Fruit fly (Drosophila melanogaster) whole organism, adult: ENCODE results near the gene cysu.

ENCODE experiments used
- CG11617 ChIP-seq: fragments of 200-800 bp; sonication (Bioruptor generic); optimal IDR thresholded peaks from 2 replicates; lab custom pipeline; 2017; ENCODE audit warnings: mild to moderate bottlenecking, missing biosample characterization, missing genetic modification reagents, missing genetic modification characterization
- CG12768 ChIP-seq: fragments of 200-800 bp; sonication (Bioruptor generic); optimal IDR thresholded peaks from 2 replicates; lab custom pipeline; 2017; ENCODE audit warnings: missing biosample characterization, missing genetic modification characterization, mild to moderate bottlenecking, moderate library complexity, missing genetic modification reagents
- CG14711 ChIP-seq: fragments of 200-800 bp; sonication (Bioruptor generic); optimal IDR thresholded peaks from 2 replicates; lab custom pipeline; 2018; ENCODE audit warnings: missing biosample characterization, mild to moderate bottlenecking, missing genetic modification characterization, moderate library complexity
- CG1620 ChIP-seq: fragments of 200-800 bp; sonication (Bioruptor generic); optimal IDR thresholded peaks from 2 replicates; lab custom pipeline; 2016; ENCODE audit warnings: missing biosample characterization, missing genetic modification characterization
- CG33017 ChIP-seq: fragments of 200-800 bp; sonication (Bioruptor generic); optimal IDR thresholded peaks from 2 replicates; lab custom pipeline; 2018; ENCODE audit warnings: missing biosample characterization, mild to moderate bottlenecking, missing genetic modification characterization, moderate library complexity
- CG5204 ChIP-seq: fragments of 200-800 bp; sonication (Bioruptor generic); optimal IDR thresholded peaks from 2 replicates; lab custom pipeline; 2016; ENCODE audit warnings: missing biosample characterization, missing genetic modification characterization
- CG7045 ChIP-seq: fragments of 200-800 bp; sonication (Bioruptor generic); optimal IDR thresholded peaks from 2 replicates; lab custom pipeline; 2017; ENCODE audit warnings: missing biosample characterization, mild to moderate bottlenecking, missing genetic modification characterization
- CG7101 ChIP-seq: fragments of 200-800 bp; sonication (Bioruptor generic); optimal IDR thresholded peaks from 2 replicates; lab custom pipeline; 2018; ENCODE audit warnings: missing biosample characterization, mild to moderate bottlenecking, missing genetic modification characterization, moderate library complexity
- Clk ChIP-seq: fragments of 200-800 bp; sonication (Bioruptor generic); optimal IDR thresholded peaks from 2 replicates; lab custom pipeline; 2017; ENCODE audit warnings: missing biosample characterization, missing genetic modification characterization
- Crg-1 ChIP-seq: fragments of 200-800 bp; sonication (Bioruptor generic); optimal IDR thresholded peaks from 2 replicates; lab custom pipeline; 2016; ENCODE audit warnings: missing biosample characterization, missing genetic modification characterization
- Hr96 ChIP-seq: fragments of 200-800 bp; sonication (Bioruptor generic); optimal IDR thresholded peaks from 2 replicates; lab custom pipeline; 2016; ENCODE audit warnings: missing biosample characterization, missing genetic modification characterization
- Mnt ChIP-seq: fragments of 200-800 bp; sonication (Bioruptor generic); optimal IDR thresholded peaks from 2 replicates; lab custom pipeline; 2016; ENCODE audit warnings: missing biosample characterization, mild to moderate bottlenecking, missing genetic modification characterization
- bab1 ChIP-seq: fragments of 200-800 bp; sonication (Bioruptor generic); optimal IDR thresholded peaks from 3 replicates; lab custom pipeline; 2019; ENCODE audit warnings: missing biosample characterization, mild to moderate bottlenecking, missing genetic modification characterization, moderate library complexity
- cic ChIP-seq: fragments of 200-800 bp; sonication (Bioruptor generic); optimal IDR thresholded peaks from 2 replicates; lab custom pipeline; 2017; ENCODE audit warnings: missing biosample characterization, mild to moderate bottlenecking, missing genetic modification characterization, moderate library complexity
- cnc ChIP-seq, 2 experiments: fragments of >200 bp; optimal IDR thresholded peaks; 2 replicates each; lab custom pipeline; 2017
- kay ChIP-seq: fragments of 200-800 bp; sonication (Bioruptor generic); peaks from one replicate; lab custom pipeline; 2016; ENCODE audit warnings: missing biosample characterization, missing genetic modification characterization, borderline replicate concordance
- ovo ChIP-seq: fragments of 200-800 bp; sonication (Bioruptor generic); optimal IDR thresholded peaks from 2 replicates; lab custom pipeline; 2016; ENCODE audit warnings: missing biosample characterization, missing genetic modification characterization
- pad ChIP-seq: fragments of 200-800 bp; sonication (Bioruptor generic); optimal IDR thresholded peaks from 3 replicates; lab custom pipeline; 2017; ENCODE audit warnings: missing biosample characterization, missing genetic modification characterization, mild to moderate bottlenecking, moderate library complexity, missing genetic modification reagents
- tj ChIP-seq: fragments of 200-800 bp; sonication (Bioruptor generic); optimal IDR thresholded peaks from 3 replicates; lab custom pipeline; 2017; ENCODE audit warnings: missing biosample characterization, mild to moderate bottlenecking, missing genetic modification characterization, moderate library complexity
- toe ChIP-seq: fragments of 200-800 bp; sonication (Bioruptor generic); optimal IDR thresholded peaks from 2 replicates; lab custom pipeline; 2016; ENCODE audit warnings: missing biosample characterization, missing genetic modification characterization

The cysu gene

DNA sequence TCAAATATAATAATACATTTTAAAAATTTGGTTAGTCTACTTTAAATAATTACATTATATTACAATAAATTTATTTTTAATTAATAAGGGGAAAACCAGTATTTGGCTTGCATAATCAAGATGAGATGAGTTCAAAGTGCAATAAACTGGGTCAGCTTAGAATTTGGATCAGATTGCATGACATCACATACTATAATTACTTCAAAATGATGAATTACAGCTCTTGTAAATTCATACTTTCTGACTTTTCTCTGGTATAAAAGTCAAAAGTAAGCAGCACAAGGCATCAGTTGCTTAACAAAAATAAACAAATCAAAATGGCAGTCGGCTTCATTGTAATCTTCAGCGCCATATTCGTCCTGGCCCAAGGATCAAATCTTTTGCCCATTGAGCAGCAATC, 8.4 kb upstream of the cysu start, which contains the start of gene CG33333:
CG33333 (plus strand) TSS at position 301 of the 400 bp plus-strand sequence.
- no peak for TF ChIP-seq Mnt (GFP tag; lab: Kevin White, UChicago)
- TF ChIP-seq cnc (optimal IDR thresholded peaks at IDR 0.05; lab: Kevin White, UChicago): no peak
- TF ChIP-seq cic (GFP tag; lab: Kevin White, UChicago): no peak
- no peak for TF ChIP-seq CG11617
- TF ChIP-seq Clk: no peak
- no peak for TF ChIP-seq CG33017
- TF ChIP-seq toe: no peak
- no peak for TF ChIP-seq CG12768 (GFP tag; lab: Kevin White, UChicago)
- TF ChIP-seq bab1 (GFP tag; lab: Kevin White, UChicago): no peak
- no peak for TF ChIP-seq Hr96
- no peak for TF ChIP-seq CG7045 (GFP tag; lab: Kevin White, UChicago)
- no peak for TF ChIP-seq CG14711 (tag; lab: Kevin White, UChicago)
- no peak for TF ChIP-seq kay (GFP tag; lab: Kevin White, UChicago)
- no peak for TF ChIP-seq CG1620 (GFP tag; lab: Kevin White, UChicago)
- no peak for TF ChIP-seq CG5204 (GFP tag; lab: Kevin White, UChicago)
- no peak for TF ChIP-seq tj

DNA sequence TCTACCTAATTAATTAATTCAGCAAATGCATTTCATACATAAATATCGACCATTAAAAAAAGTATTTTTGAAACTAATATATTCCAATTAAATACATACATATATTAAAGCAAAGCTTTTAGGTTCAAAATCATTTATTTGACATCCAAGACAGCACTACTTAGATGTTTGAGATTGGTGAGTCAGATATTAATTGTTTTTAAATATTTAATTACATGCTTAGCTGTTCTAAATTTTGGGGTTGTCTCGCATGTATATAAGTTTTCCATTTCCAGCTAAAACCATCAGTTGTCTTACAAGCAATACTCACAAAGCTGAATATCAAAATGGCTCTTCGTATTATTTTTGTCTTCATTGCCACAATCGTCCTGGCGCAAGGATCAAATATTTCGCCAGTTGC, 7.1 kb upstream of the cysu start, which contains the start of gene CG42834:
CG42834 (plus strand) TSS at position 301 of the 400 bp plus-strand sequence.
- TF ChIP-seq CG7045 (GFP tag; lab: Kevin White, UChicago) (no peak), kay (GFP tag; lab: Kevin White, UChicago) (no peak), cic (GFP tag; lab: Kevin White, UChicago) (no peak), ovo (GFP tag; lab: Kevin White, UChicago) (no peak), CG12768 (GFP tag; lab: Kevin White, UChicago) (no peak), CG7101 (no peak), pad (no peak), Mnt (GFP tag; lab: Kevin White, UChicago) (no peak), CG33017 (no peak), CG14711 (tag; lab: Kevin White, UChicago) (no peak), cnc (optimal IDR thresholded peaks at IDR 0.05; lab: Kevin White, UChicago) (no peak), Hr96 (no peak), CG11617 (no peak), Clk (no peak), bab1 (GFP tag; lab: Kevin White, UChicago) (no peak), toe (no peak)

- no peak for TF ChIP-seq ovo (GFP tag; lab: Kevin White, UChicago)
- TF ChIP-seq CG7045 (GFP tag; lab: Kevin White, UChicago): no peak
- TF ChIP-seq Crg-1: no peak
- TF ChIP-seq cnc (optimal IDR thresholded peaks at IDR 0.05; lab: Kevin White, UChicago): no peak
- TF ChIP-seq CG7101: no peak
- no peak for TF ChIP-seq cic (GFP tag; lab: Kevin White, UChicago)
- TF ChIP-seq CG14711 (tag; lab: Kevin White, UChicago): no peak
- TF ChIP-seq toe: no peak
Observed at dm6 chr3R:17420338-17420737, 5.2 kb upstream of the cysu start, which contains the start of gene CG42835. Gene CG42835 (plus strand): TSS chr3R:17420638.

DNA sequence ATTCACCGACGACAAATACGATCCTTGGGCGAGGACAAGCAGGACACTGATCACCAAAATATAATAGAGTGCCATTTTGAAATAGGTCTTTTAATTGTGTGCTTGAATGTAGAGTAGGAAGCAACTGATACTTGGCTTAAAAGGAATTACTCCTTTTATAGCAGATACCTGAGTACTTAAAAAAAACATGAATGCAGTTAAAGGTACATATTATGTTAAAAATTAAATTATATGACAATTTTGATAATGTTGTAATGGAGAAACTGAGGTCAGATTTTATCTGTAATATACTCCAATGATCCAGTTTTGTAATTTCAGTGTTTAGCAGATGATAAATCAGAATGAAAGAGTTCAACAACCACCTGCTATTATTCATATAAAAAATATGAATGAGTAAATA, 3.5 kb upstream of the cysu start, which contains the start of gene CG14332:
CG14332 (minus strand) TSS at position 101 of the 400 bp plus-strand sequence.
- TF ChIP-seq CG7045 (GFP tag; lab: Kevin White, UChicago) (no peak), cic (GFP tag; lab: Kevin White, UChicago) (no peak), CG7101 (no peak), CG11617 (no peak), kay (GFP tag; lab: Kevin White, UChicago) (no peak), CG5204 (GFP tag; lab: Kevin White, UChicago) (no peak), ovo (GFP tag; lab: Kevin White, UChicago) (no peak), CG33017 (no peak), Clk (no peak), Mnt (GFP tag; lab: Kevin White, UChicago) (no peak)

DNA sequence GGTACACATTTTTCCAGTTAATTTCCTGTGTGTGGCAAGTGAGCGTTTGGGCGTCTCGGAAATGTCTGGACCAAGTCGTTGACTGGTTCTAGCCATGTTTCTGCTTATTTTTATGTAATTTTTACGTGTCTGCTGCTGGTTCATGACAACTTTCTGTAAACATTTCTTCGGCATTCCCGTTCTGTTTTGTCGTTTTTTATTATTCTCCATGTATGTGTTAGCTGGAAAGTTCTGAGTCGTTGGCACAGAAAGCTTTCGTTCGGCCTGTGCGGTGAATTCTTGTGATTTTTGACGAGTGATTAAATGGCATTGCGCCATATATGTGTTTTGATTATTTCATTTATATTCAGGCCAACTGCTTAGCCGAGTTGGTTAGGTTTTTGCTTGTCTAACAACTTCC, 697 bp downstream of the cysu start:
- TF ChIP-seq ovo (GFP tag; lab: Kevin White, UChicago): no peak
- no peak for TF ChIP-seq Crg-1
- TF ChIP-seq CG7045 (GFP tag; lab: Kevin White, UChicago): no peak
- TF ChIP-seq tj: no peak
- TF ChIP-seq bab1 (GFP tag; lab: Kevin White, UChicago): no peak
- no peak for TF ChIP-seq cnc (optimal IDR thresholded peaks at IDR 0.05; lab: Kevin White, UChicago)
- TF ChIP-seq CG5204 (GFP tag; lab: Kevin White, UChicago): no peak
- no peak for TF ChIP-seq CG12768 (GFP tag; lab: Kevin White, UChicago)
- no peak for TF ChIP-seq CG1620 (GFP tag; lab: Kevin White, UChicago)
- no peak for TF ChIP-seq toe
- TF ChIP-seq cic (GFP tag; lab: Kevin White, UChicago): no peak
- TF ChIP-seq CG14711 (tag; lab: Kevin White, UChicago): no peak

DNA sequence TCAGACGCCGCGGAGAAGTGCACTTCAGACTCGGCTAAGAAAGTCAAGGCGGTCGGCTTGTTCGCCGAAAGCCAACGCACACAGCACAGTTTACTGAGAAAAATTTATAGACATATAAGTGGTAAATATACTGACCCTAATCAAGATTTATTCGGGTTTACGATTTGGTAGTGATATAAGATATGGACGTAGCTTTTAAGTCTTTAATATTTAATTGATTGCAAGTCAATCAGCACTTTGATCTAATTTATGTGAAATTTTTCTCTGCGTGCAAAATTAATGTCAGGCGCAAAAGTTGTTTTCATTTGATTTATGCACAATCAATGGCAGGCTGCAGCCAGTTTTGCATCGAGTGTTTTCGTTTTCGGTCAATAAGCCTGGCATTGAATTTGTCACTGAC, 4.9 kb downstream of the cysu start:
- TF ChIP-seq CG14711 (tag; lab: Kevin White, UChicago): no peak
- TF ChIP-seq CG5204 (GFP tag; lab: Kevin White, UChicago): no peak
- no peak for TF ChIP-seq Mnt (GFP tag; lab: Kevin White, UChicago)
- TF ChIP-seq CG7045 (GFP tag; lab: Kevin White, UChicago): no peak
- no peak for TF ChIP-seq CG11617
- no peak for TF ChIP-seq Hr96
- no peak for TF ChIP-seq CG12768 (GFP tag; lab: Kevin White, UChicago)
- TF ChIP-seq tj: no peak
- no peak for TF ChIP-seq CG1620 (GFP tag; lab: Kevin White, UChicago)
- no peak for TF ChIP-seq cic (GFP tag; lab: Kevin White, UChicago)
- no peak for TF ChIP-seq ovo (GFP tag; lab: Kevin White, UChicago)
- TF ChIP-seq kay (GFP tag; lab: Kevin White, UChicago): no peak
- no peak for TF ChIP-seq Crg-1
- TF ChIP-seq Clk: no peak
- no peak for TF ChIP-seq bab1 (GFP tag; lab: Kevin White, UChicago)
- TF ChIP-seq CG33017: no peak
- no peak for TF ChIP-seq pad
- no peak for TF ChIP-seq cnc (optimal IDR thresholded peaks at IDR 0.05; lab: Kevin White, UChicago)
